Fruit fly (Drosophila melanogaster) whole organism: ENCODE measurements around the gene CG9727.

Experiments
- CG8478 ChIP-seq: fragments of >200 bp; optimal IDR thresholded peaks from 2 replicates; lab custom pipeline; 2018; ENCODE audit warnings: inconsistent platforms
- Dll ChIP-seq: fragments of >200 bp; optimal IDR thresholded peaks from 2 replicates; lab custom pipeline; 2017
- EcR ChIP-seq, 2 experiments: fragments of >200 bp; optimal IDR thresholded peaks; 2 replicates each; lab custom pipeline; 2017; ENCODE audit warnings: missing biosample characterization in 2 of 2, missing genetic modification characterization in 2 of 2, missing genetic modification reagents in 2 of 2
- pan ChIP-seq: fragments of >200 bp; optimal IDR thresholded peaks from 2 replicates; lab custom pipeline; 2017
- psq ChIP-seq: fragments of >200 bp; optimal IDR thresholded peaks from 2 replicates; lab custom pipeline; 2017
- usp ChIP-seq: fragments of >200 bp; optimal IDR thresholded peaks from 2 replicates; lab custom pipeline; 2017; ENCODE audit warnings: missing biosample characterization, missing genetic modification characterization, mixed read lengths

Gene CG9727

DNA sequence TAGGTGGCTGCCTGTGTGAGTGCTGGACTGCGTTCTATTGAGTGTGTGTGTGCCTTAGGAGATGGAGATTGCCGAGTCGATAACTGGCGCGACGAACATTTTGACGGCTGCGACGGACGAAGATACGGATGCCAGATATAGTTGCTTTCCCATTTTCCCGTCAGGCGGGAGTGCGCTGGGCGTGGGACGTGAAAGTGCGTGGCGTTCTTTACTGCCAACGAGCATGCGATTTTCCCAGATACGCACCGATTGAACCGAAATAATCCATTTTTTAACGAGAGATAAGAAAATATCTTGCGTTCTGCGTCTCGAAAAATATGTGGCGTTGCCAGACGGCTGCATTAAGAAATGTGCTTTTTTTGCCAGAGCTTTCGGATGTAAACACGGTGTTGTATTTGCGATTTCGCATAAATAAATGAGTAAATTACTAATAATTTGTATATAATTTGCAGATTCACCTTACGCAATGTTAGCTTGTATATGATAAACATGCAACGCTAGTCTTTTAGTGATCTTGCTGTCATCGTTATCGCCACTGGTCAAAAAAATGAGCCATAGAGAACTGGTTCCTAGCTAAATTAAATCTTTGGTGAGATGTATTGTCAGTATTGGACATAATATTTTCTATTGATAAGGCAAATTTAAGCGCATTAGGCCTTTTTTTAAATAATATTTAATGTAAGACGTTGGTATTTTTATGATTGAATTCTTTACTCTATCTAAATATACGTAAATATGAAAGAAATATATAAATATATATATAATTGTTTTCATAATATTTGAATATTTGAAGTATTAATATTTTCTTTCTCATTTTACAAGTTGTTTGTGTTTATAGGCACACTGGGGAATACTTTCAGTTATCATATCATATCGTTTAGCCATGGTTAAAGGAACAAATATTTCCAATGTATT is at the start of gene CG9727:
CG9727 (minus strand) TSS at position 537 of the 915 bp plus-strand sequence.
- TF ChIP-seq EcR (GFP tag; optimal IDR thresholded peaks at IDR 0.05; lab: Kevin White, UChicago) (no peak), Dll (lab: Kevin White, UChicago) (no peak), psq (lab: Kevin White, UChicago) (no peak), CG8478 (lab: Kevin White, UChicago) (no peak), pan (lab: Kevin White, UChicago) (no peak), usp (no peak)

DNA sequence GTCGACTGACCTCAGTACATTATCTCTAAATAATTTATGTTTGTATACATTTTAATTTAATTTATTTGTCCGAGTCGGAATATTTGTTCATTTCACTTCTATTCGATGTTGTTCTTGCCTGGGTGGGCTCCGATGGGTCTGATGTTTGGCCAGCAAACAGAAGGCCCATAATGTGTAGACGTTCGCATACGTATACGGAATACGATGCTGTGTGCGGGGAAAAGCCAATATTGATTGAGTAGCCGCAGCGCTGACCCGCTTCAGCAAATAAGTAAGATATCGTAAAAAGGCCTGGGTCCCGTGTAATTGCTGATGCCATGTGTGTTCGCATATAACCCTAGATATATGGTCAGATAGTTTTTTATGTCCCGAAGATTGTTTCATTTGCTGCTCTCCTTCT is 47.9 kb upstream of the CG9727 start:
- TF ChIP-seq usp (no peak), CG8478 (lab: Kevin White, UChicago) (no peak), psq (lab: Kevin White, UChicago) (no peak), EcR (GFP tag; optimal IDR thresholded peaks at IDR 0.05; lab: Kevin White, UChicago) (no peak), pan (lab: Kevin White, UChicago) (no peak), Dll (lab: Kevin White, UChicago) (no peak)

DNA sequence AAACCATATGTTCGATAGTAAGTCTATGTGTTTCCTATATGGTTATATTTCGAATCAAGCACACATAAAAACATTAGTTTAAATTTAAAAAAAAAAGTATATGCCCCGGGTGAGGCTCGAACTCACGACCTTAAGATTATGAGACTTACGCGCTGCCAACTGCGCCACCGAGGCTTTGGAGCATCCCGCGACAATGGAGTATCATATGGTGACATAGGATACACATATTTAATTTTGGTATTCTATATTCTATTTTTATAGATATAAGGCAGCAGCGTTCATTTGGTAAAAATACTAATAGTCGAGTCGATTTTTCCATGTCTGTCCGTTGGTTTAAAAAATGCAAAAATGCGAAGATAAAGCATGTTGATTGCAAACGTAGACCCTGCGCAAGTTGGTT is 39.5 kb upstream of the CG9727 start:
- TF ChIP-seq EcR (GFP tag; optimal IDR thresholded peaks at IDR 0.05; lab: Kevin White, UChicago) (no peak), psq (lab: Kevin White, UChicago) (no peak)

DNA sequence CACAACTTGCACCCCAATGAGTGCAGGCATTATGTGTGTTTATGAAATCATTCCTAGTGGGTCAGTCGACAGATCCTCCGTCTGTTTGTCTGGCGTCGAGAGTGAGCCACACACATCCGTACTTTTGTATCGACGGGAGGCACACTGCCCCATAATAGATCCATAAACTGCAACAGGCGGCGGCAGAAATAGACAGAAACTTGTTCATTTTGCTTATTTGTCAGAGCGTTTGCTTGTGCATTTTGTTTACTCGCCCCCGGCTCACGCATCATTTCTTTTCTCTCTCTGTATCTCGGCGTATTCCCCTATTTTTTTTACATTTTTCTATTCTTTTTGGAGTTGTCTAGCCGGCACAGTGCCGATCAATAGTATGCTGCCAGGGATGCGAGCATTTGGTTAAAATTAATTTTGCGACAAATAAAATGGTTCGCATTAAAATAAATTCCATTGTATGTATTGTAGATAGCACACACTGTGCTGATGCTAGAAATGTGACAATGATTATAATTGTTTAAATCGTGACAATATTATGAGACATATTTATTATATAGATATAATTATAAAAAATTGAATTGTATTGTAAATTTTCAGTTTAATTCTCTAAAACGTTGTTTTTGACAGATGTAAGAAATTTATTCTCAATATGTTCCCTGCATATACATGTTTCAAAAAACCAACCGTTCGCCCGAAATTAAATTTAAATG is 25.4 kb upstream of the CG9727 start:
- no peak for TF ChIP-seq Dll (lab: Kevin White, UChicago)
- no peak for TF ChIP-seq pan (lab: Kevin White, UChicago)
- TF ChIP-seq psq (lab: Kevin White, UChicago) = no peak
- no peak for TF ChIP-seq CG8478 (lab: Kevin White, UChicago)
- no peak for TF ChIP-seq usp
- no peak for TF ChIP-seq EcR (GFP tag; optimal IDR thresholded peaks at IDR 0.05; lab: Kevin White, UChicago)

DNA sequence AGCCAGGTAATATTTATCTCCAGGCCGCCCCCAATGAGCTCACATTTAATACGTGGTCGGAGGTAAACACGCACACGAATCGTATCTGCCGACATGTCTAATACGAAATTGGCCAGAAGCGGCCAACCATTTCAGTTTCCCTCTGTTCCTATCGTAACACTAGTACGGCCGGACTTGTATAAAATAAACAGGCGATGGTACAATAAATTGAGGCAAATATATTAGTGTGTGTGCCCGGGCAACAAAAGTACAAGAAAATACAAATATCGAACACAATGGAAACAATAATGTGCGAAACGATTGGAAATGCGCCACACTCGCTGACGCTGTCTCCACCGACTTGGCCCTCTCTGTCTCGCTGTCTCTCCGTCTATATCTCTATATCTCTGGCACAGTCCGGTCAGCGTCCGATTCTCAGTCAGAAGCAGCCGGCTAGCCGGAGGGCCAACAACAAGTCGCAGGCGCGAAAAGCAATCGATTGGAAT is 21.4 kb upstream of the CG9727 start, which contains the start of gene CG15186:
CG15186 (plus strand) TSS at position 435 of the 485 bp plus-strand sequence.
- no peak for TF ChIP-seq usp
- TF ChIP-seq EcR (GFP tag; optimal IDR thresholded peaks at IDR 0.05; lab: Kevin White, UChicago) = no peak
- no peak for TF ChIP-seq Dll (lab: Kevin White, UChicago)
- TF ChIP-seq psq (lab: Kevin White, UChicago) = no peak
- no peak for TF ChIP-seq CG8478 (lab: Kevin White, UChicago)
- no peak for TF ChIP-seq pan (lab: Kevin White, UChicago)

DNA sequence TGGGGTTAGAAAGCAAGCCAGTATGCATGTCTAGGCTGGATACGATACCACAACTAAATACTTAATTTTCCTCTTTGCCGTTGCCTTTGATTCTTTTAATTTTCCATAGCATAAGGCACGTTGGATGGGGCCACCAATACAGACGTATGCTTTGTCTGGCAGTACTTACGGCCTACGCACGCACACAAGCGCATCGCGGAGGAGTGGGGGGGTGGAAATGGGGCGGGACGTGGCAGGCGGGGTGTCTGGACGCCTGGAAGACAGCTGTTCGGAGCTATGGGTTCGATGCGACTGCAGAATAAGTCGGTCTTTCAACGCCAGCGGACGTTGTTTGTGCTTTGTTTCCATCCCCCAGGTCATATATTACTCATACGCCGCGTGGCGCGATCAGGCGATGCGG is 20.0 kb upstream of the CG9727 start:
- no peak for TF ChIP-seq pan (lab: Kevin White, UChicago)
- TF ChIP-seq CG8478 (lab: Kevin White, UChicago) = no peak
- TF ChIP-seq Dll (lab: Kevin White, UChicago) = no peak
- TF ChIP-seq usp = no peak
- no peak for TF ChIP-seq EcR (GFP tag; optimal IDR thresholded peaks at IDR 0.05; lab: Kevin White, UChicago)
- TF ChIP-seq psq (lab: Kevin White, UChicago) = no peak

DNA sequence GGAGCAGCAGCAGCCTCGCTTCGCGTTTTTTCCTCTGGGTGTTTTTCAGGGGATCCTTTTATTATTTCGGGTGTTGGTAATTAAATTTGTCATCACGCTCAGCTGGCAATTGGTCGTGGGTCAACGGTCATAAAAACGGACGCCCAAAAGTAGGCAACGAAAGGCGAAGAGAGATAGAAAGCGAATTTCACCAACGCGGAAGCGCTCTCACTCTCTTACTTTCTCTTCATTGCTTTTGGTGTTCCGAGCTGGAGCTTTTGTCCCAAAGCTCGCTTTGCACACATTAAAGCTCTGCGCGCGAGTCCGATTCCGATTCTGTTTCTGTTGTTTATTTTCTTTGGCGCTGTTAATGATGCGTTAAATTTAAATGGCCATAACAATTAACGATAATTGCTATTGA is 18.0 kb upstream of the CG9727 start:
- TF ChIP-seq Dll (lab: Kevin White, UChicago) (peak; percentile 17), usp (no peak), EcR (GFP tag; optimal IDR thresholded peaks at IDR 0.05; lab: Kevin White, UChicago) (no peak), CG8478 (lab: Kevin White, UChicago) (no peak), psq (lab: Kevin White, UChicago) (no peak)

DNA sequence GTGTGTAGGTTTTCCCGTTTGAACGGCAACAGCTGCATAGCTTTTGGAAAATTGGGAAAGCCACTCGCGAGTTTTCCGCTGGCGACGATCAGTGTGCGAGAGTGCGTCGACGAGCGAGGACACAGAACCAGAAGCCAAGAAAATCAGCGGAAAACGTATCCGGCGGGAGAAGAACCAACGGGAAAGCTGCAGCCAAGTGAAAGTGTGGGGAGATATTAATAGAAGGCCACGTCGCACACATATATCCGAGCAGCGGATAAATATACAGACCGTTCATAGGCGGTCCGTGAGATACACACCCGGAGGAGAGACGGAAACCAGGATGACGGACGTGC is 11.8 kb upstream of the CG9727 start, which contains the start of gene Neurochondrin:
Neurochondrin (plus strand) TSS at position 87 of the 335 bp plus-strand sequence.
- TF ChIP-seq Dll (lab: Kevin White, UChicago) = no peak
- no peak for TF ChIP-seq psq (lab: Kevin White, UChicago)
- TF ChIP-seq pan (lab: Kevin White, UChicago) = no peak
- TF ChIP-seq usp = no peak
- TF ChIP-seq EcR (GFP tag; optimal IDR thresholded peaks at IDR 0.05; lab: Kevin White, UChicago) = no peak
- TF ChIP-seq CG8478 (lab: Kevin White, UChicago) = no peak

DNA sequence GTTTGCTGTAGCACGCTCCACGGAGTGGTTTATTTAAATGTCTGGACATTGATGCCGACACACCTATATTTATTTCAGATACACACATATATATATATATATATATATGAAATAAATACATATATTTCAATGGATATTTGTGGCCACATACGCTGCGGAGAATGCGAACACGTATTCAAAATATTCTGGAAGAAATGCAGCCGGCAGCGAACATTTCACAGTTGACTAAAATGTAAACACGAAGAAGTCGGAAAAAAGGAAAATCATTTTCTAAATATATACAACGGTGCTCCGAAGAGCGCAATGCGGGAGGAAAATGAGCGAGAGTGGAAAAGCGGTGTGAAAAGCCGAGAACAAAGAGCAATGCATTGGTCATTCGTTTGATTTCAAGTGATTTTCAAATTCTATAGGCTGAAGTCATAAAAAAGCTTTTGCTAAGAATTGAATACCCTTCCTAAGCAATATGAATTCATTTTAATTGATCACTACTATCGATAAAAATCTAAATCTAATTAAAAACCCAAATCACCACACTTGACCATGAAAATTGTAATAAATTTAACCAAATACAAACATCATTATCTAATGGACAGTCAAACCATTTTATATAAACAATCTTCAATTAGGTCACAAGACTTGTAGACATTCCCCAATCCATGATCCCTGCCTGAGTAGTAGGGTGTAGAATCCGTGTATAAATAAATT is 11.3 kb upstream of the CG9727 start:
- TF ChIP-seq pan (lab: Kevin White, UChicago) (no peak), usp (no peak), EcR (GFP tag; optimal IDR thresholded peaks at IDR 0.05; lab: Kevin White, UChicago) (no peak), Dll (lab: Kevin White, UChicago) (no peak), psq (lab: Kevin White, UChicago) (no peak), CG8478 (lab: Kevin White, UChicago) (no peak)

DNA sequence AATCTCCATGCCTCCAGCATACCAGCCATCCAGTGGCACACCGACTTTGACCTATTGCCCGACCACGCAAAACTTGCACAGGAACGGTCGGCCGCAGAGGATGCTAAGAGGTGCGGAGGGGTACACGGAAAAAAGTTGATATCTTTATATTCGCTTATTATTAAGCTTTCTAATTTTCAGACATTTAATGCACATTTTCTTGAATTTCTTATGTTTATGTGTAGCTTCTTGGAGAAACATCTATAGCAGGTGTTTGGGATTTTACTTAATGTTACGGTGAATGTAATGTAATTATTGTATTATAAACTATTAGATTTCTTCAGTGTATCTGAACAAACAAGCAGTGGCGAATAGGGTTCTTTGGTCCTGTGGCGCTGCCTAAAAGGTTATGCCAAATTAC is 6.5 kb upstream of the CG9727 start:
- TF ChIP-seq psq (lab: Kevin White, UChicago) (no peak), CG8478 (lab: Kevin White, UChicago) (no peak), usp (no peak), Dll (lab: Kevin White, UChicago) (no peak), EcR (GFP tag; optimal IDR thresholded peaks at IDR 0.05; lab: Kevin White, UChicago) (no peak), pan (lab: Kevin White, UChicago) (no peak)
